Worm (Caenorhabditis elegans): ENCODE results near the gene F43G6.17.
A peak's percentile ranks its signal among the peaks of the same experiment; 100 is the strongest.

Gene F43G6.17

DNA sequence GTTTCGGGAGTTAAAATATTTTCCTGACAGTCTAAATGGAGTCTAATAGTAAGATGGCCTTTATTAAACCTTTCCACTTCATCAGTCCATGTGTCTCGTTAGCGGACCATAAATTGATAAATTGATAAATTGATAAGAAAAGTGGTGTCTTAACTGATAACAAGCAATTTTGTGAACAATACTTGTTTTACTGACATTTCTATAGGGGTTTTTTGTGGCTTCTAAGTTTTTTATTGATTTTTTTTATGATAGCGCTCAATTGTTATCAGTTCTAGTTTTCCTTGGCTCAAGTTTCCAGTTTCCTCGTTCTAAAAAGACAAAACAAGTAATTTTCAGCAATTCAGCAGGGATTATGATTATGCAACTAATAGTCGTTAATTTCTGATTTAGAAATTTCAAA, at the start of gene F43G6.17:
TSS of gene F43G6.17 (plus strand) at position 301 of the 400 bp plus-strand sequence.
- no peak for TF ChIP-seq W03F9.2 (tag; optimal IDR thresholded peaks at IDR 0.05)
- TF ChIP-seq dao-5 (tag; optimal IDR thresholded peaks at IDR 0.05), result no peak
- no peak for TF ChIP-seq him-1 (tag; optimal IDR thresholded peaks at IDR 0.05)

DNA sequence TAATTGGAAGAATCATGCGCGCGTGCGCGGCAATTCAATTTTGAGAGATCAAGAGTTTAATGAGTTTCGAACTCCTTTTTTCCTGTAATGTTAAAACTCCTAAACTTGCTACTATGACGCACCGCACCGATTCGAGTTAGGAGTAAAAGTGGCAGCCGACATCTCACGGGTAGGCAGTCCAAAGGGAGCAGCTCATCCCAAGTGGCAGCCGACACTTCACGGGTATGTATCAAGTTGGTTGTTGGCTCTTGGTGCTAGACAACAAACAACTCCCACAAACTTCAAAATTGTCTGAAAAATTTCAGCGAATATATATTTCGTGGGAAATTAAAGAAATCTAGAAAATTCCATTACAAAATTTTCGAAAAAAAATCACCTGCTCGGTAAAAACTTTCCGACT, 49.4 kb upstream of the F43G6.17 start:
- TF ChIP-seq dao-5 (tag; optimal IDR thresholded peaks at IDR 0.05), result no peak
- no peak for TF ChIP-seq him-1 (tag; optimal IDR thresholded peaks at IDR 0.05)
- no peak for TF ChIP-seq W03F9.2 (tag; optimal IDR thresholded peaks at IDR 0.05)

DNA sequence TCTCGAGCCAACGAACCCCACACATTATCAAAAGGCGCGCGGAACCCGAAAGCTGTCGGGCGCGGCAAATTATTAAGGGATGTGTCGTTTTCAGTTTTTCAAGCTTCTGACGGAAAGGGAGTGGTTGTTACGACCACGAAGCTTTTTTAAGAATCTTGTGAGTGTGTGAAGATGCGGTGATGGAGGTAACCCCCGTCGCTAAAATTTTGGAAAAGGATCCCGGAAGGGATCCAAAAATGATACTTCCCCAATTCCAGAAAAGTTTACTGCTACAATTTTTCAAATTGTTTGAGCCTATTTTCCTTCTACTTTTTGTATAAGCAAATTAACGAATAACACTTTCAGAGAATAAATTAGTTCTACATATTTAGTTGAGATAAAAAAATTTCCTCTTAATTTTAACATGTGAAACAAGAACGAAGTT, 45.9 kb upstream of the F43G6.17 start:
- no peak for TF ChIP-seq dao-5 (tag; optimal IDR thresholded peaks at IDR 0.05)
- peak; percentile 13 for TF ChIP-seq him-1 (tag; optimal IDR thresholded peaks at IDR 0.05)
- TF ChIP-seq W03F9.2 (tag; optimal IDR thresholded peaks at IDR 0.05), result peak; percentile 87

DNA sequence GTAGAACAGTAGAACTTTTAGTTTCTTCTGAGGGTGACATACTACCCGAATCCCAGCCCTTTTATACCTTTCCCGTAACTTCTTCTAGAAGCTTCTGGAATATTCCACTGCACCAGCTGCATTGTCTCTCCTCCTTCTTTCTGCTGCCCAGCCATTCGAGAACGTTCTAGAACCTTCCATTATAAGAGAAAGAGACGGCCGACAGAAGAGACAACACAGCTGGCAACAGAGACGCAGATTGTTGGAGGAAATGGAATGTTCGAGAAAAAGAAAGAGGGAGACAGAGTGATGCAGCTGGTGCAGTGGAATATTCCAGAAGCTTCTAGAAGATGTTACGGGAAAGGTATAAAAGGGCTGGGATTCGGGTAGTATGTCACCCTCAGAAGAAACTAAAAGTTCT, 43.3 kb upstream of the F43G6.17 start, which contains the start of the genes F44E5.4 and F44E5.5:
TSS of gene F44E5.4 (minus strand) at position 35 of the 400 bp plus-strand sequence.
TSS of gene F44E5.5 (plus strand) at position 386 of the 400 bp plus-strand sequence.
- TF ChIP-seq him-1 (tag; optimal IDR thresholded peaks at IDR 0.05), result peak; percentile 35

DNA sequence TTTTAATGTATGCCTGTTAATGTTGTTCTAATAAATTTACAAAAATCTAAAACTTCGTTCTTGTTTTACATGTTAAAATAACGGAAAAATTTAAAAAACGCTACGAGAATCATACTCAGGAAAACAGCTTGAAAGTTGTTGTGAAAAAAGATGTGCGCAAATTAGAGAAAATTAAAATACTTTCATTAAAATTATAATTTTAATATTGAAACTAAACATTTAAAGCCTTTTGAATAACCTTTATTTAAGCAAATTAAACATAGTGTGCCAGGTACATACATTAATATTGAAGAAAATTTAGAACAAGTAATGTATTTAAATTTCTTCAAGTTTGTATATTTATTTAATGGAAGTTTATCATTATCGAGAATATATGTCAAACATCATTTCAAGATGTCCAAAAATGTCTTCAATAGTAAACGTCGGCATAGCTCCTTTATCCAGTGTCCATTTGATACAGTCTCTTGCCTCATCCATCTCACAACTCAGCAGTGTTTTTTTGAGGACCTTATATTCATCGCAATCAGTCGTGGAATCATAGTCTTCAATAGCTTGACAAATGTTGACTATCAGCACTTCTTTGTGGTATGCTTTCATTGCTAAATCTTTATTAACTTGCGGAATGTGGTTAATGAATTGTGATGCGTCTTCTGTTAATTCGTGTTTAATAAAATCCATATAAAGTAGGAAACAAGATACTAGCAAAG, 40.6 kb upstream of the F43G6.17 start:
- TF ChIP-seq W03F9.2 (tag; optimal IDR thresholded peaks at IDR 0.05), result peak; percentile 92
- no peak for TF ChIP-seq him-1 (tag; optimal IDR thresholded peaks at IDR 0.05)

DNA sequence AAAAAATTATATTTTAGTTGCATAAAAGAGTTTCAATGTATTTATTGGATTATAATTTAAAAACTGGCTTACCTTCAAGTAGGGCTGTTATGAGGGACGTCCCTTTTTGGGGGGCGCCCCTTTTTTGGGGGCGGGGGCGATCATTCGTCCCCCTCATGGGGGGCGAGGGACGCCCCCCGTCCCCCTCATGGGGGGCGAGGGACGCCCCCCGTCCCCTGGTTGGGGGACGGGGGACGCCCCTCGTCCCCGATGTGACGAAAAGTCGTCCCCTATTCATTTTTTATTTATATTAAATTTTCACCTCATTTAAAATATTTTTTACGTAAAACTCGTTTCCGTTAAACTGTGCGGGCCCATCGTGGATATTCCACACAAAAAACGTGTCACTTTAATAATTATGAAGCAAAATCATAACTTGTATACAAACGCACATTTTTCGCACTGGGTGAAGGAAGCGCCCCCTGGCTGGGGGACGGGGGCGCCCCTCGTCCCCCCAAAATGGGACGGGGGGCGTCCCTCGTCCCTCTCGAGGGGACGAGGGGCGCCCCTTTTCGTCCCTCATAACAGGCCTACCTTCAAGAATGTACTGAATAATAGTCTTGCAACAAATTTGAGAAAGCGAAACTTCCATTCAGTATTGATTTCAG, 36.9 kb upstream of the F43G6.17 start:
- TF ChIP-seq W03F9.2 (tag; optimal IDR thresholded peaks at IDR 0.05) (no peak), him-1 (tag; optimal IDR thresholded peaks at IDR 0.05) (no peak), dao-5 (tag; optimal IDR thresholded peaks at IDR 0.05) (no peak)

DNA sequence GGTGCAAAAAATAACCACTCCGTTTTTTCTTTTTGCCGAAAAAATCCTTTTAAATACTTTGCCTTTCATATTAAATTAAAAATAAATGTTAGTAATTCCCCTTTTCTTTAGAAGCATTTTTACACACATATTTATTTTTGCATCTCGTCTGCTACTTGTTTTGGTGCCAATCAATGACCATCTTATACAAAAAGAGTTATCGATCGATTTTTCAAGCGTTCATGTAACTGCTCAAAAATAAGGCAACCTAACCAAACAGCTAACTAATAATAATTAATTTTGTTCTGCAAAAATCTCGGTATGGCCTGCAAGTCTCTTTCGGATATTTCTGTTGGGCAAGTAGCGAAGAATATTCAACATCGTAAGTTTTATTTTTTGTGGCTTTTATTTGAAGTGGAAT, 36.1 kb upstream of the F43G6.17 start, which contains the start of gene F44E5.2:
TSS of gene F44E5.2 (plus strand) at position 301 of the 400 bp plus-strand sequence.
- TF ChIP-seq dao-5 (tag; optimal IDR thresholded peaks at IDR 0.05), result no peak
- no peak for TF ChIP-seq W03F9.2 (tag; optimal IDR thresholded peaks at IDR 0.05)
- TF ChIP-seq him-1 (tag; optimal IDR thresholded peaks at IDR 0.05), result no peak

DNA sequence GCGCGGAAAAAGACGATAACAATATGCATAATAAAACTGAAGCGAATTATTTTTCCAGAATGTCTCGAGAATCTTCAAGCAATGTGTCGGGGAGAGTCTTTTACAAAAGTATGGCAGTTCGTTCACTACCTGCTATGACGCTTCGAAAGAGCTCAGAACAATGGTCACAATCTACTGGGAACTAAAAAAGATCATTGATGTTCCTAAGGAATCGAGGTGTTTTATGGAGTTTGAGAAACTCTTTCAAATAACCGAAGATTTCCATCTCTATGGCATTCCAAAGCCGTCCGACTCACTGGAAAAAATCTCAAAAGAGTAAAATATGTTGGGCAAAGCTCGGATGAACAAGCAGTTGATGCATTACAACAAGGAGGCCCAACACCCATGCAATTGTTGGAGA, 30.2 kb upstream of the F43G6.17 start, which contains the start of gene F44E5.15:
TSS of gene F44E5.15 (plus strand) at position 301 of the 400 bp plus-strand sequence.
- TF ChIP-seq him-1 (tag; optimal IDR thresholded peaks at IDR 0.05), result no peak

DNA sequence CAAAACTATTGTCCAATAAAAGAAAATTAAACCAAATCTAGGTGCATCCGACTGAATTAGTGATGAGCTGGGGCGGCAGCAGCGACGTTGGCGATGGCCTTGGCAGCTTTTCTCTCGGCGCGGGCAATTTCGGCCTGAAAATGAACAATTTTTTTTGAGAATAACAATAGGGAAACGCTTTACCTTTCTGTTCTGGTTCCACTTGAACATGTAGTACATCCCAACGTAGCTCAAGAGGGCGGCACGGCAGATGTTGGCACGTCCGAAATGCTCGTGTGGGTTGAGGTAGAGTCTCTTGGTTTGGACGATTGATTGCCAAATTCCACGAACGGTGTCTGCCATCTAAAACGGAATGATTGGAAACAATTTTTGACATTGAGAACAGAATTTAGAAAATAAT, 28.3 kb upstream of the F43G6.17 start, which contains the start of gene F44E5.1:
TSS of gene F44E5.1 (minus strand) at position 342 of the 400 bp plus-strand sequence.
- TF ChIP-seq dao-5 (tag; optimal IDR thresholded peaks at IDR 0.05) (no peak), W03F9.2 (tag; optimal IDR thresholded peaks at IDR 0.05) (no peak), him-1 (tag; optimal IDR thresholded peaks at IDR 0.05) (no peak)

DNA sequence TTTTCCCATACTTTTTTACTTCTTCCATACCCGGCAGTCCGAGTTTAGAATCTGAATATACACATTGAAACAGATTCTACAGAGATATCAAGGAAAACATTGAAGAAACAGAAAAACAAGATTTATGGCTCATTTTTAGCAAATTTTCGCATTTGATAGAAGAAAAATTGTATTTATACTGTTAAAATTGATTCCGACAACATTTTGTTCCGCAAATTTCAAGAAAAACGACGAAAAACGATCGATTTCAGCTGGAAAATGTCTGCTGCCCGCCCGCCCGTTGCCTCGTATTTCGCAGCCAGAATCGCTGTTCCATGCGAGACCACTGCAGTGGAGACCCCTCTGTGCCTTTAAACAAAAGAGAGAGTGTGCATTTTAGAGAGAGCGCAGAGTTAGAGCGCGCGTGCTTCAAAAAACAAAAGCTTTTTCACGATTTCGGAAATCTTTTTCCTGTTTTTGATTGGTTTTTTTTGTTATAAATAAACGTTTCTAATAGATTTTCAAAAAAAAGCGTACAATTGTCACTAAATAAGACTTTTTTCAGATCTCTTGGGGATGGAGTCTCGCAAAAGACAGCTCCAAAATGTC, 24.6 kb upstream of the F43G6.17 start, which contains the start of the genes patr-1 and dna-2:
TSS of gene patr-1 (minus strand) at position 51 of the 588 bp plus-strand sequence.
TSS of gene dna-2 (plus strand) at position 538 of the 588 bp plus-strand sequence.
- TF ChIP-seq dao-5 (tag; optimal IDR thresholded peaks at IDR 0.05) (no peak), him-1 (tag; optimal IDR thresholded peaks at IDR 0.05) (no peak), W03F9.2 (tag; optimal IDR thresholded peaks at IDR 0.05) (no peak)

DNA sequence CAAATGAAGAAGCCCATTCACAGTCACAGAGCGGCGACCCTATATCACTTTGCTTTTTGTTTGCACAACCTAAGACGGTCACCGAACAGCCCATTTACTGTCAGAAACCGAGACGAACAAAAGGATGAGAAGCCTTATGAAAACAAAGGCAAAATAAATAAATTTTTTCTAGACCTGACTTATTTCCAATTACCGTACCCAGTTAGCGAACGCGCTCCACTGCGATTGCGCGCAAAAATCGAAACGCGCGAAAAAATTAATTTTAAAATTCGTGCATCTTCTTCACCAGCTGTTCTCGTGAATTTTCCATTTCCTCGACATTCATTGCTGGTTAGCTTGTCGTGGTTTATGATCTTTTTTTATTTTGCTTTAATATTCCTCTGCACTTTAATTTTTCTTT, 20.1 kb upstream of the F43G6.17 start, which contains the start of gene F43G6.16:
TSS of gene F43G6.16 (minus strand) at position 141 of the 400 bp plus-strand sequence.
- no peak for TF ChIP-seq W03F9.2 (tag; optimal IDR thresholded peaks at IDR 0.05)

DNA sequence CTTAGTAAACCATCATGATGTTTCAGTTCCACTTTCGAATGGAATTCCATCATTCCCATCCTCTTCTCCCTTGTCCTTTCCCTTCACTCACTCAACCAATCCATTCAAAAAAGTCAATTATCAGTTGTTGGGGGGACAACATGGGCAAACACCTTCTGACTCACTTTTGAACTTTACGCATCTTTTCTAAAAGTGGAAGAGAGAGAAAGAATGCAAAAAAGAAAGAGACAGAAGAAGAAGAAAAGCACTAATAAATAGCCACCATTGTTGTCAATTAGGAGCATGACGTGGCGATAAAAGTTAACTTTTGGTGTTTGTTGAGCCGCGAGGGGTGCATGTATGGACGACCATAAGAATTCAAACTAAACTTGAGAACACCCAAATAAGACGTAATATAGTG, 14.5 kb upstream of the F43G6.17 start:
- no peak for TF ChIP-seq W03F9.2 (tag; optimal IDR thresholded peaks at IDR 0.05)
- TF ChIP-seq dao-5 (tag; optimal IDR thresholded peaks at IDR 0.05), result no peak
- TF ChIP-seq him-1 (tag; optimal IDR thresholded peaks at IDR 0.05), result no peak

DNA sequence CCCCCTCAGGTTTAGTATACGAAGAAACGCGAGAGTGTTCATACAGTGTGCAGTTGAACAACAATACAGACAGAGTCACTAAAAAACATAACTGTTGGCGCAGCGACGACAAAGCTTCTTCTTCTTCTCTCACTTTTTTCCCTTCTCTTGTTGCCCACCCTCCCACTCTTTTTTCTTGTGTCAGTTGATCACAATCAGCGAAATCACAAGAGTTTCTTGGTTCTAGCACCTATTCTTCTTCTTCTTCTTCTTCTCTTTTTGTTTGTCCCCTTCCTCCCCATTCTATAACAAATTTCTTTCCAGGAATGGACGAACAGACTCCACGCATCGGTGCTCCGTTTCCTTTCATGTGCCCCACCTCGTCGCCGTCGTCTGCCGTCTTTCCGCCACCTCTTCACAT, 12.1 kb upstream of the F43G6.17 start, which contains the start of gene F43G6.4:
TSS of gene F43G6.4 (plus strand) at position 301 of the 400 bp plus-strand sequence.
- no peak for TF ChIP-seq him-1 (tag; optimal IDR thresholded peaks at IDR 0.05)
- no peak for TF ChIP-seq W03F9.2 (tag; optimal IDR thresholded peaks at IDR 0.05)
- no peak for TF ChIP-seq dao-5 (tag; optimal IDR thresholded peaks at IDR 0.05)

DNA sequence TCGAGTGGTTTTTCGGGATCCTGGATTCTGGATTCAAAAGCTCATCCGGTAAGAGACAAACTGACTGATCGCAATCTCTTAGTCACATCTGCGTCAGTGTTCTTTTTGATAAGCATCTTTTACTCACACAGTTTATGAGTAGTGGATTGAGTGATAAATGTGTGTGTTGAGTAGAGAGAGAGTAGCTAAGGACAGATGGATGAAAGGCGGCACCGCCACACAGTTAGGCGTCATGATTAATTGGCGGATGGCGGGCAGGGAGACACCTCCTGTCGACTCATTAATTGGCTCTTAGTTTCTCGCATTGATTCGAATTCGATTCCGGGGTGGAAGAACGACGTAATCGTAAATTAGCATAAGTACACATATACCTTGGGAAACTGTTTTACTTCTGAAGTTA, 8.2 kb upstream of the F43G6.17 start:
- TF ChIP-seq W03F9.2 (tag; optimal IDR thresholded peaks at IDR 0.05) (no peak), him-1 (tag; optimal IDR thresholded peaks at IDR 0.05) (no peak), dao-5 (tag; optimal IDR thresholded peaks at IDR 0.05) (no peak)
